Worm (Caenorhabditis elegans): ENCODE measurements around the gene nas-11.

nas-11 gene

DNA sequence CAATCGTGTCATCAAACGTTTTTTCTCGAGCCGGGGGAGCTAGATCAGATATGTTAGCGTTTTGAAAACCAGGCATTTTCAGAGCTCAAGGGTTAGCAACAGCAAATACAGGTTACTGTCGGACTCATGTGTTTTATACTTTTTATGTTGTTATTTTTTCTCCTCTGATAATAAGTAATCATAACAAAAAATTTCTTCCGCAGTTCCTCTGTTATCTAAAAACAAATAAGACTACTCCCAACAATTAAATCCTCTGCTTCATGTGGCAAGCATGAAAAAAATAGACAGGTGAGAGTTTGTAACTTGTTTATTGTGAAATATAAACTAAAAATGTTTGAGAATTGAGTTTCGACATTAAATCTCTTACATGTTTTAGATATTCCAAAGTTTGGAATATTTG, 5.2 kb downstream of the nas-11 start, which contains the start of gene smf-2:
smf-2 (minus strand) TSS at position 101 of the 400 bp plus-strand sequence.
- TF ChIP-seq med-1 (GFP tag; optimal IDR thresholded peaks at IDR 0.05; ENCODE audit: insufficient read depth): no peak
- no peak for TF ChIP-seq T22C8.4 (GFP tag; IDR thresholded peaks at IDR 0.05)
- no peak for TF ChIP-seq ztf-23 (GFP tag; IDR thresholded peaks at IDR 0.05)
- no peak for TF ChIP-seq cog-1 (tag; optimal IDR thresholded peaks at IDR 0.05)
- TF ChIP-seq flt-1 (GFP tag; IDR thresholded peaks at IDR 0.05): no peak
- no peak for TF ChIP-seq ztf-29 (GFP tag; IDR thresholded peaks at IDR 0.05)
- no peak for TF ChIP-seq tab-1 (GFP tag; IDR thresholded peaks at IDR 0.05)
- TF ChIP-seq ref-1 (GFP tag; conservative IDR thresholded peaks at IDR 0.05): no peak
- no peak for TF ChIP-seq klf-2 (GFP tag; conservative IDR thresholded peaks at IDR 0.05)

DNA sequence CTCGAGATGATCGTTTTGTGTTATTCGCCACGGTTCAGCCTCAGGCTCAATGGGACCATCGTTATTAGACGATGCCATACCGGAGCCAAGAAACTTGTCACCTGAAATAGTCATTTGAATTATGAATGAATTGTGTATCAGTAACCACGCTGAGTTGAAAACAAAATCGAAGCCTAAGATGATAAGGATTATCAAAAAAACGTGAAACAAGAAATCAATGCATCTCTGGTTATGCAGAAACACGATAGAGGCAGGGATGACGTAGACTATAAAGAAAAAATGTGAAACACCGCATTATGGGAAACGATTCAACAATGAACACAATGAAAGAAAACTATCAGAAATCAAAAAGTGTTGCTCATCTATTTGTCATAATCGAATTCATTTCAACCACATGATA, 9.6 kb downstream of the nas-11 start, which contains the start of gene smf-1:
smf-1 (minus strand) TSS at position 101 of the 400 bp plus-strand sequence.
- no peak for TF ChIP-seq klf-2 (GFP tag; conservative IDR thresholded peaks at IDR 0.05)
- TF ChIP-seq ztf-29 (GFP tag; IDR thresholded peaks at IDR 0.05): no peak
- no peak for TF ChIP-seq med-1 (GFP tag; optimal IDR thresholded peaks at IDR 0.05; ENCODE audit: insufficient read depth)
- no peak for TF ChIP-seq tab-1 (GFP tag; IDR thresholded peaks at IDR 0.05)
- TF ChIP-seq ztf-23 (GFP tag; IDR thresholded peaks at IDR 0.05): no peak
- TF ChIP-seq T22C8.4 (GFP tag; IDR thresholded peaks at IDR 0.05): no peak
- no peak for TF ChIP-seq flt-1 (GFP tag; IDR thresholded peaks at IDR 0.05)
- TF ChIP-seq cog-1 (tag; optimal IDR thresholded peaks at IDR 0.05): no peak
- TF ChIP-seq ref-1 (GFP tag; conservative IDR thresholded peaks at IDR 0.05): no peak

DNA sequence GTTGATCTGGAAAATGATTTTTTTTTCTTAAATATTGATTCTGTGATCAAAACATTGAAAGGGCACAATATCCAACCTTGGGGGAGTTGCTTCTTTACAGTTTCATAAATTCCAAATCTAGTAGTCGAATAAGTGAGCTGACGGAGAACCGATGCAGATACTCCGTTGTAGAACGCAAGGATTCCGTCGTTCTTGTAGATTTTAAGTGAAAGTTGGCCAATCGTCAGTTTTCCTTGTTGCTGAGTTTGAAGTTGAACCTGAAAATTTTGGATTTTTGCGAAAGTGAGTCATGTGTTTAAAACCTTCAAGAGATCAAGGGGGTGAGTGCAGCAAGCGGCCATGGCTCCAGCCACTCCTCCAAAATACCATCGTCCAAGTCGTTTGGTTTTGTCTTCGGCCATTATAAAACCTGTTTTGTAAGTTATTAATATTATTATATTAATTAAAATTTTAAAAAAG, 11.9 kb downstream of the nas-11 start, which contains the start of gene slc-25A10:
slc-25A10 (minus strand) TSS at position 409 of the 459 bp plus-strand sequence.
- TF ChIP-seq klf-2 (GFP tag; conservative IDR thresholded peaks at IDR 0.05): no peak
- no peak for TF ChIP-seq flt-1 (GFP tag; IDR thresholded peaks at IDR 0.05)
- no peak for TF ChIP-seq T22C8.4 (GFP tag; IDR thresholded peaks at IDR 0.05)
- no peak for TF ChIP-seq tab-1 (GFP tag; IDR thresholded peaks at IDR 0.05)
- no peak for TF ChIP-seq ztf-29 (GFP tag; IDR thresholded peaks at IDR 0.05)
- no peak for TF ChIP-seq cog-1 (tag; optimal IDR thresholded peaks at IDR 0.05)
- no peak for TF ChIP-seq med-1 (GFP tag; optimal IDR thresholded peaks at IDR 0.05; ENCODE audit: insufficient read depth)
- no peak for TF ChIP-seq ztf-23 (GFP tag; IDR thresholded peaks at IDR 0.05)
- TF ChIP-seq ref-1 (GFP tag; conservative IDR thresholded peaks at IDR 0.05): no peak

DNA sequence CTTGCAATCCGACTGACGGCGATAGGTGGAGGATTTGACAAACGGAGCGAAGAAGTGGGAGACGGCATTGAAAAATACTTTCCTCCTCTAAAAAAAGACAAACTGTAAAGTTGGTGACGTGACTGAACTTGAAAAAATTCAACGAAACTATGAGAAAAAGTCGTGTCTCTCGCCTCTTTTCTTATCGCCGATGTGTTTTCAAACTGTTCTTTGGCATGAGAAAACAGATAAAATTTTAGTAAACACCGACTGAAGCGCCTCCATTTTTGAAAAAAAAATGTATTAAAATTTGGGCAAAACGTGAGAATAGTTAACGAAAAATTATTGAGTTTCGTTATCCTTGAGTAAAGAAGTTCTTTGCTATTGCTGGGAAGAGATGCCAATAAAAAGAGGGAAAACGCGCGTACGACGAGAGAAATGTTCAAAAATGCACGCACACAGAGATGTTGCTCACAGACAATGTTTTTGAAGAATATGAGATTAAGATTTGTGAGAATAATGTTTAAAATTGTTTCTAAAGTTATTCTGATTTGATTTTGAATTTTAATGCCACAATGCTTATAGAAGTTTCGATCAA, 15.5 kb downstream of the nas-11 start:
- TF ChIP-seq klf-2 (GFP tag; conservative IDR thresholded peaks at IDR 0.05) (no peak), ztf-29 (GFP tag; IDR thresholded peaks at IDR 0.05) (no peak), tab-1 (GFP tag; IDR thresholded peaks at IDR 0.05) (no peak), ztf-23 (GFP tag; IDR thresholded peaks at IDR 0.05) (no peak), med-1 (GFP tag; optimal IDR thresholded peaks at IDR 0.05; ENCODE audit: insufficient read depth) (no peak), ref-1 (GFP tag; conservative IDR thresholded peaks at IDR 0.05) (no peak), flt-1 (GFP tag; IDR thresholded peaks at IDR 0.05) (no peak), cog-1 (tag; optimal IDR thresholded peaks at IDR 0.05) (no peak), T22C8.4 (GFP tag; IDR thresholded peaks at IDR 0.05) (no peak)

DNA sequence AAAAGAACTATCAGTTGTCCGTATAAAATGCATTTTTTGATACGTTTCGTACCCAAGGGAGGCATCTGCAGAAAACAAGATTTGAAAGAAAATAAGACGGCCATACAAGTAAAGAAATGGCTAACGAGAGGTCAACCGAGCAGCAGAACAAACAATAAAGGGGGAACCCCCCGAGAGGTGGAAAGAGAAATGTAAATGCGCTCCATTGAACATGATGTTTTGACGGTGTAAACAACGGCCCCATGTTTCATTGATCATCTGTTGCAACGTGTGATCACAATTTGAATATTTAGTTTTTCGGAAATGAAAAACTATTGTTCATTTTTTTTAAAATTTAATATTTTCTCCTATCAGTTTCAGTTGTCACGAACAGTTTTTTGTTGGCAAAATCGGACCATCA, 16.2 kb downstream of the nas-11 start, which contains the start of gene K11G12.6:
K11G12.6 (minus strand) TSS at position 65 of the 400 bp plus-strand sequence.
- TF ChIP-seq cog-1 (tag; optimal IDR thresholded peaks at IDR 0.05) (peak; percentile 39), ztf-23 (GFP tag; IDR thresholded peaks at IDR 0.05) (no peak)

DNA sequence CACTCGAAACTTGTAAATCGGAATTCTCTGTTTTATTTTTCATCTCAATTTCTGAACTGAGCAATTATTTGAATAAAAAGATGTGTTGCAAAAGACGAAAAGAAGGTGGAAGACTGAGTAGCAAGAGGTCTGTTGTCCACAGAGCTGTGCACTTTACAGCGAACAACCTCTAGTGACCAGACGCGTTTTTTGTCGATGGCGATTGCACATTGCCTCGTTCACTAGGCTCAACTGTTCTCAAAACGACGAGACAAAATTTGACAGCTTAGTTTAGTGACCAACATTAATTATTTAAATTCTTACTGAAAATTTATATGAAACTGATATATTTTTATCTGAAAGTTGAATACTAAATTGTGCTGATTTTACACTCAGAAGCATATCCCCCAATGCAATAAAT, 19.8 kb downstream of the nas-11 start, which contains the start of gene R03E9.2:
R03E9.2 (minus strand) TSS at position 101 of the 400 bp plus-strand sequence.
- TF ChIP-seq klf-2 (GFP tag; conservative IDR thresholded peaks at IDR 0.05) (no peak), med-1 (GFP tag; optimal IDR thresholded peaks at IDR 0.05; ENCODE audit: insufficient read depth) (no peak), flt-1 (GFP tag; IDR thresholded peaks at IDR 0.05) (no peak), ref-1 (GFP tag; conservative IDR thresholded peaks at IDR 0.05) (no peak), T22C8.4 (GFP tag; IDR thresholded peaks at IDR 0.05) (no peak), tab-1 (GFP tag; IDR thresholded peaks at IDR 0.05) (no peak), ztf-23 (GFP tag; IDR thresholded peaks at IDR 0.05) (no peak), cog-1 (tag; optimal IDR thresholded peaks at IDR 0.05) (no peak)

DNA sequence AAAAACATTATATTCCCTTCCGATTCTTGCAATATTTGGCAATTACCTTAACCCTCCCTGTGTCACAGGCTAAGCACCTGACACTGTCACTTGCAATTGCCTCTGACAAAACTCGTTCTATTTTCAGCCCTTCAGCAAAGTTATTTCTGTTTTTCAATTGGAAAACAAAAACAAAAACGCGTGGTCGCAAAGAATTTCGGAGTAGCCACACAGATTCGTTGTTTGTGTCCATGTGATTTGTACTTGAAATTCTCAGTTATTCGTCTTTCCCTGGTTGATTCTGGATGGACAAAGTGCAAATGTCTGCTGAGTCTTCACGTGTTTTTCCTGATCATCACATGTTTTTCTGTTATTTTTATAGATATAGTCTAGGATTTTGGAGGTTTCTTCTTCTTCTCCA, 22.1 kb downstream of the nas-11 start:
- no peak for TF ChIP-seq ztf-23 (GFP tag; IDR thresholded peaks at IDR 0.05)
- no peak for TF ChIP-seq flt-1 (GFP tag; IDR thresholded peaks at IDR 0.05)
- TF ChIP-seq cog-1 (tag; optimal IDR thresholded peaks at IDR 0.05): no peak
- no peak for TF ChIP-seq ref-1 (GFP tag; conservative IDR thresholded peaks at IDR 0.05)
- no peak for TF ChIP-seq klf-2 (GFP tag; conservative IDR thresholded peaks at IDR 0.05)
- TF ChIP-seq ztf-29 (GFP tag; IDR thresholded peaks at IDR 0.05): no peak

DNA sequence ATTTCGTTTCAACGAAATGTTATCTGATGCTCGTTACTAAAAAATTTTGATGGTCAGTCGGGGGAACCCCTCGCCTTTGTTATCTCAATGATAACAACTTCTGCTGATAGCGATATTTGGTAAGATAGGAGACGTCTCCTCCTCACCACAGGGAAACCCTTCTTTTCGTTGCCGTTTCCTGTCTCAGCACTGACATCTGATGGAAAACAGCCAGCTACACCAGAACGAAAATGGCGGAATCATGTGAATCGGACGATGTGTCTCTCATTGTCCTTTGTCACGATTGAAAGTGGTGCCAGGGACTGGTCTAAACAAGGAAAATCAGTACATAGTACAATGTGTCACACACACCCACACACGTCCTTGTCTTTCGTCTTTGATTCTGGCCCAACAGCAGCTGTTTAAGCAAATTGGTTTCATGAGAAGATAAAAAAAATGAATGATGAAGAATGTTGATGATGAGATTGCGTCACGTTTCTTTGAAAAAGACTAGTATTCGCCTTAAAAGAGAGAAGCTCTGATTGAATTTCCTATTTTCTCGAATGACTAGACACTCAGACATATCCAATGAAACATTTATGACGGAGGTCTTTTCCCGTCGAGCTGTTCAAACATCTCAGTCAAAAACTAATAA, 23.1 kb downstream of the nas-11 start:
- TF ChIP-seq T22C8.4 (GFP tag; IDR thresholded peaks at IDR 0.05): no peak
- TF ChIP-seq cog-1 (tag; optimal IDR thresholded peaks at IDR 0.05): no peak
- TF ChIP-seq ref-1 (GFP tag; conservative IDR thresholded peaks at IDR 0.05): no peak
- no peak for TF ChIP-seq flt-1 (GFP tag; IDR thresholded peaks at IDR 0.05)
- TF ChIP-seq klf-2 (GFP tag; conservative IDR thresholded peaks at IDR 0.05): no peak
- no peak for TF ChIP-seq tab-1 (GFP tag; IDR thresholded peaks at IDR 0.05)
- no peak for TF ChIP-seq ztf-29 (GFP tag; IDR thresholded peaks at IDR 0.05)
- no peak for TF ChIP-seq med-1 (GFP tag; optimal IDR thresholded peaks at IDR 0.05; ENCODE audit: insufficient read depth)

DNA sequence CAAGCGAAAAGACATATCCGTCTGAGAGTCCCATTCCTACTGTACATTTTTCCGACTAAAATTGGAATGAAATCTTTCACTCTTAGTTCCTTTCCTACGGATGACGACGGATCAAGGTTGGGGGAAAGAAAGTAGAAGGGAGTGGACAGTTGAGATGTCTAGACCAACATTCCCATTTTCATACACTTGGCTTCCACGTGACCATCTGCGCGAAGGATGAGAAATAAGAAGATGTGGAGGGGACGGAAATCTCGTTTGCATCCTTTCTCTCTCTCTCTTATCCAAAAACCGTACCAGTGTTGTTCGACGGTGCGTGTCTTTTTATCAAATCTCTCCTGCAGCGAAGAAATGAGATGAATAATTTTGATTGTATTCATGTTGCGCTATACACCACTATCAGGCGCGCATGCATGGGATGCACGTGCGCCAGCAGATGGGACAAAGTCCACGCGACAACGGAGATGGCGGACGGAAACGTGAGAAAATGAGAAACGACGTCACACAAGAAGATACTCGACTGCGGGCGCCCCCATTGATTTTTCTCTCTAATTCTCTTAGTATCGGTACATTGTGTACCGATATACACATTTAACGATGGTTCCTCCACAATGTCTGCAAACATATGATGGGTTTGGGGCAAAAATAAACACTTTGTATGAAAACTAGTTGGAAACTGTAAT, 24.1 kb downstream of the nas-11 start:
- TF ChIP-seq flt-1 (GFP tag; IDR thresholded peaks at IDR 0.05) (no peak), cog-1 (tag; optimal IDR thresholded peaks at IDR 0.05) (peak; percentile 64)

Measured in whole organism, midembryonic.